Worm (Caenorhabditis elegans) whole organism, early embryonic: ENCODE data around the gene spig-9.

Experiments
- F13C5.2 ChIP-seq: sonication (generic microtip); optimal IDR thresholded peaks from 2 replicates; lab custom pipeline; 2017; ENCODE audit warnings: mild to moderate bottlenecking, missing genetic modification characterization, inconsistent platforms, missing compliant biosample characterization
- aly-1 ChIP-seq: sonication (generic microtip); optimal IDR thresholded peaks from 2 replicates; lab custom pipeline; 2016; ENCODE audit warnings: missing genetic modification characterization, missing compliant biosample characterization
- ama-1 ChIP-seq: fragments of 150-350 bp; optimal IDR thresholded peaks from 2 replicates; lab custom pipeline; 2014
- ceh-13 ChIP-seq: fragments of 200-800 bp; sonication (Bioruptor generic); optimal IDR thresholded peaks from 2 replicates; lab custom pipeline; 2018; ENCODE audit warnings: mild to moderate bottlenecking, missing genetic modification characterization, missing compliant biosample characterization
- flt-1 ChIP-seq: fragments of 200-800 bp; sonication (Bioruptor generic); IDR thresholded peaks from 2 replicates; pipeline ENCODE4 v1.3.6; 2022; ENCODE audit warnings: missing genetic modification characterization, missing compliant biosample characterization
- hmbx-1 ChIP-seq: sonication (generic microtip); optimal IDR thresholded peaks from 2 replicates; lab custom pipeline; 2016; ENCODE audit warnings: mild to moderate bottlenecking, missing genetic modification characterization, missing compliant biosample characterization
- hmg-4 ChIP-seq: fragments of 200-800 bp; sonication (Bioruptor generic); optimal IDR thresholded peaks from 2 replicates; lab custom pipeline; 2018; ENCODE audit warnings: mild to moderate bottlenecking, missing genetic modification characterization, missing compliant biosample characterization
- hnd-1 ChIP-seq: sonication (generic microtip); optimal IDR thresholded peaks from 2 replicates; lab custom pipeline; 2016; ENCODE audit warnings: missing genetic modification characterization, missing compliant biosample characterization
- pes-1 ChIP-seq: fragments of 200-800 bp; sonication (Bioruptor generic); IDR thresholded peaks from 2 replicates; pipeline ENCODE4 v1.3.6; 2022; ENCODE audit warnings: missing genetic modification reagents, missing genetic modification characterization, missing compliant biosample characterization
- scrt-1 ChIP-seq: fragments of 200-800 bp; sonication (Bioruptor generic); IDR thresholded peaks from 2 replicates; pipeline ENCODE4 v1.3.6; 2022; ENCODE audit warnings: missing genetic modification characterization, missing compliant biosample characterization
- tbx-11 ChIP-seq: fragments of 200-800 bp; sonication (Bioruptor generic); IDR thresholded peaks from 2 replicates; pipeline ENCODE4 v1.3.6; 2022; ENCODE audit warnings: missing genetic modification characterization, missing compliant biosample characterization

DNA sequence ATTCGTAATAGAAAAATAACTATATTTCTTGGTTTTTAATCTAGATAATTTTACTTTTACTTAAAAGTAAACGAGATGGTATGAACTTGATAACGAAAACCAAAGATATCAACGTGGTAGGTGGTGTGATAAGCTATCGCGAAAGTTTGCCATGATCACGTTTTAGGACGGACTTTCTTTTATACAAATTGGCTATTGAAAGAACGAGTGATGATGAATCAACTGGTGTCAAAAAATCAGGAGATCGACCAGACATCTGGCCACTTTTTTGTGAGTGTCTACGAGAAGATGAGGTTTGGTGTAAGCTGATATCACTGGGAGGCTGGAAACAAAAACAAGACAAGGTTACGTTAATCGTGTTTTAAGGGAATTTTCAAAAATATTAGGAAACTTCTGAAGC lies 47.5 kb upstream of the spig-9 start:
- no peak for TF ChIP-seq F13C5.2 (tag; lab: Kevin White, UChicago)
- no peak for TF ChIP-seq aly-1 (tag; lab: Kevin White, UChicago)
- no peak for TF ChIP-seq ama-1 (lab: Kevin White, UChicago)
- no peak for TF ChIP-seq tbx-11 (GFP tag; lab: Robert Waterston, UW)
- TF ChIP-seq flt-1 (GFP tag; lab: Robert Waterston, UW): no peak
- no peak for TF ChIP-seq scrt-1 (GFP tag; lab: Robert Waterston, UW)
- TF ChIP-seq hnd-1 (tag; lab: Kevin White, UChicago): no peak
- TF ChIP-seq pes-1: no peak
- no peak for TF ChIP-seq hmg-4 (GFP tag; lab: Kevin White, UChicago)
- no peak for TF ChIP-seq ceh-13 (GFP tag; lab: Kevin White, UChicago)
- no peak for TF ChIP-seq hmbx-1
